Worm (Caenorhabditis elegans): ENCODE results near the gene ccep-97.
A peak's percentile ranks its signal among the peaks of the same experiment; 100 is the strongest.

ccep-97 gene

DNA sequence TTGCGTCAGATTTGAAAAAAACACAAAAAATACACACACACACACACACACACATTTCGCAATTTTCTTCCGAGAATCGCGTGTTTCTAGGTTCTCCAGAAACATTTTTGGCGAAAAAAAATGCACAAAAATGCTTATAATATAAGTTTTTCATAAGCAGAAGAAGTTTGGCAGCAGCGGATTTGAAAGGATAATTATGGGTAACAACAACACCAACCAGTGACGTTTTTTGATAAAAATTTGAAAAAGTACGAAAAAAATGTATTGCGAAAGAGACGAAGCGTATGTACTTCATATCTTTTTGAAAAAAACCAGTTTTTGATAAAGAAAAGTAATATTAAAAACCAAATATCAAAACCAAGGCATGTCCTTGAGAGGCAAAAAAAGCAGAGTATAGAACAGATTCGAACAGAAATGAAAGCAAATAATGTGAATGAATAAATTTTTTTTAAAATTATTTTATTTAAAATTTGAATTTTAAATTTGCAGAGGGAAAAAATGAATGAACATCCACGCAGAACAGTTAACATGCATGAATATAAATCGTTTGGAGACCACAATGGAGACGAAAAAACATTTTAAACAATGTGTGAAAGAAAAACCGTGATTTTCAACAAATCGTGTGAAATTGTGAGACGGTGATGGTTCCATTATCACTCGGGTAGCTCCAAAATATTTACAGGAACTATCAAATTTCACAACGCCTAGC lies 5.4 kb upstream of the ccep-97 start (continued):
- TF ChIP-seq hmg-1.2 (GFP tag; IDR thresholded peaks at IDR 0.05) (no peak; the same call in 1 of the 2 replicates), F10E7.11 (tag; optimal IDR thresholded peaks at IDR 0.05) (peak; percentile 92), tbx-9 (tag; optimal IDR thresholded peaks at IDR 0.05; ENCODE audit: borderline replicate concordance) (peak; percentile 25), ceh-100 (GFP tag; IDR thresholded peaks at IDR 0.05) (no peak), K11D2.4 (GFP tag; IDR thresholded peaks at IDR 0.05) (0 out of 2 replicates have a peak, but pooled peaks have one; percentile 31), ztf-6 (GFP tag; IDR thresholded peaks at IDR 0.05) (no peak), bed-1 (GFP tag; IDR thresholded peaks at IDR 0.05) (no peak), unc-62 (GFP tag; optimal IDR thresholded peaks at IDR 0.05) (no peak), B0019.2 (GFP tag; conservative IDR thresholded peaks at IDR 0.05) (no peak), pha-4 (tag; optimal IDR thresholded peaks at IDR 0.05) (no peak), fkh-3 (tag; optimal IDR thresholded peaks at IDR 0.05) (peak; percentile 48), hlh-26 (GFP tag; conservative IDR thresholded peaks at IDR 0.05) (no peak), chd-7 (tag; optimal IDR thresholded peaks at IDR 0.05) (peak; percentile 69), zim-3 (tag; optimal IDR thresholded peaks at IDR 0.05) (peak; percentile 84), egl-44 (GFP tag; IDR thresholded peaks at IDR 0.05) (no peak), atf-7 (tag; optimal IDR thresholded peaks at IDR 0.05) (peak; percentile 87), madf-10 (tag; optimal IDR thresholded peaks at IDR 0.05) (peak; percentile 31), nhr-120 (GFP tag; IDR thresholded peaks at IDR 0.05) (no peak), T26A5.8 (tag; optimal IDR thresholded peaks at IDR 0.05) (peak; percentile 32), mes-4 (tag; optimal IDR thresholded peaks at IDR 0.05) (no peak), ekl-4 (GFP tag; IDR thresholded peaks at IDR 0.05) (peak; percentile 7; the same call in 1 of the 2 replicates), let-607 (tag; optimal IDR thresholded peaks at IDR 0.05) (peak in 1 of 2 experiments; percentile 60), snpc-4 (GFP tag; optimal IDR thresholded peaks at IDR 0.05) (no peak), snpc-4 (tag; optimal IDR thresholded peaks at IDR 0.05) (peak in 2 of 4 experiments; percentile 30 to 37), ceh-40 (GFP tag; IDR thresholded peaks at IDR 0.05) (0 out of 2 replicates have a peak, but pooled peaks have one; percentile 36), Y67H2A.10 (GFP tag; conservative IDR thresholded peaks at IDR 0.05) (no peak), hsf-1 (GFP tag; IDR thresholded peaks at IDR 0.05) (peak; percentile 48; the same call in 1 of the 2 replicates), pbrm-1 (GFP tag; IDR thresholded peaks at IDR 0.05) (peak; percentile 48), zfh-2 (GFP tag; conservative IDR thresholded peaks at IDR 0.05) (no peak), tbp1 (GFP tag; optimal IDR thresholded peaks at IDR 0.05) (peak; percentile 3), Y56A3A.18 (GFP tag; IDR thresholded peaks at IDR 0.05) (peak; percentile 15; the same call in 1 of the 2 replicates), C17E4.6 (GFP tag; IDR thresholded peaks at IDR 0.05) (no peak), snpc-1.1 (tag; optimal IDR thresholded peaks at IDR 0.05; ENCODE audit: insufficient read depth) (no peak), K12H6.12 (tag; optimal IDR thresholded peaks at IDR 0.05) (peak; percentile 46), Y53G8AR.9 (GFP tag; conservative IDR thresholded peaks at IDR 0.05) (0 out of 2 replicates have a peak, but pooled peaks have one; percentile 31), nhr-80 (tag; optimal IDR thresholded peaks at IDR 0.05) (no peak), cebp-2 (GFP tag; IDR thresholded peaks at IDR 0.05) (no peak), madf-3 (GFP tag; IDR thresholded peaks at IDR 0.05) (0 out of 2 replicates have a peak, but pooled peaks have one; percentile 1), snpc-3.4 (tag; optimal IDR thresholded peaks at IDR 0.05) (no peak), F55B11.4 (tag; optimal IDR thresholded peaks at IDR 0.05; ENCODE audit: borderline replicate concordance, insufficient read depth) (no peak), bed-2 (GFP tag; IDR thresholded peaks at IDR 0.05) (no peak), athp-1 (tag; optimal IDR thresholded peaks at IDR 0.05) (peak; percentile 91), F37B4.10 (GFP tag; IDR thresholded peaks at IDR 0.05) (no peak), repo-1 (tag; optimal IDR thresholded peaks at IDR 0.05) (peak; percentile 89), nhr-179 (tag; optimal IDR thresholded peaks at IDR 0.05) (no peak), efl-1 (GFP tag; optimal IDR thresholded peaks at IDR 0.05) (no peak), dpff-1 (tag; optimal IDR thresholded peaks at IDR 0.05) (peak; percentile 85), sptf-2 (GFP tag; optimal IDR thresholded peaks at IDR 0.05) (no peak)

Data from whole organism, young adult.